Worm (Caenorhabditis elegans) whole organism, young adult: Measurements from ENCODE around the gene soc-1.

Source experiments
- D2030.7 ChIP-seq: fragments of 200-800 bp; sonication (Bioruptor generic); IDR thresholded peaks from 2 replicates; pipeline ENCODE4 v1.3.6; 2022; ENCODE audit warnings: missing genetic modification reagents, missing genetic modification characterization, missing compliant biosample characterization
- attf-6 ChIP-seq: fragments of 200-800 bp; sonication (Bioruptor generic); IDR thresholded peaks from 2 replicates; pipeline ENCODE4 v1.3.6; 2022; ENCODE audit warnings: missing genetic modification reagents, missing genetic modification characterization, missing compliant biosample characterization
- dox-1 ChIP-seq: fragments of 200-800 bp; sonication (Bioruptor generic); IDR thresholded peaks from 2 replicates; pipeline ENCODE4 v1.3.6; 2022; ENCODE audit warnings: missing genetic modification reagents, missing genetic modification characterization, missing compliant biosample characterization
- egl-18 ChIP-seq: fragments of 200-800 bp; sonication (Bioruptor generic); IDR thresholded peaks from 2 replicates; pipeline ENCODE4 v1.3.6; 2022; ENCODE audit warnings: missing genetic modification reagents, missing genetic modification characterization, missing compliant biosample characterization
- fkh-3 ChIP-seq: sonication (generic microtip); optimal IDR thresholded peaks from 2 replicates; lab custom pipeline; 2016; ENCODE audit warnings: mild to moderate bottlenecking, missing genetic modification characterization, missing compliant biosample characterization
- hrde-1 ChIP-seq: sonication (generic microtip); optimal IDR thresholded peaks from 2 replicates; lab custom pipeline; 2016; ENCODE audit warnings: missing genetic modification characterization, mild to moderate bottlenecking, missing compliant biosample characterization, moderate library complexity, missing genotype, missing genetic modification reagents, borderline replicate concordance
- mel-28 ChIP-seq: sonication (generic microtip); optimal IDR thresholded peaks from 2 replicates; lab custom pipeline; 2016; ENCODE audit warnings: borderline replicate concordance, mild to moderate bottlenecking, missing genetic modification characterization, missing compliant biosample characterization
- nfya-1 ChIP-seq: sonication (generic microtip); optimal IDR thresholded peaks from 2 replicates; lab custom pipeline; 2017; ENCODE audit warnings: antibody characterized with exemption, missing compliant biosample characterization, missing genetic modification characterization, borderline replicate concordance; ENCODE audit not compliant: insufficient read depth
- snpc-1.3 ChIP-seq: sonication (generic microtip); optimal IDR thresholded peaks from 2 replicates; lab custom pipeline; 2017; ENCODE audit warnings: missing genetic modification characterization, mild to moderate bottlenecking, missing compliant biosample characterization, antibody characterized with exemption, moderate library complexity, missing genotype, missing genetic modification reagents; ENCODE audit not compliant: insufficient read depth

DNA sequence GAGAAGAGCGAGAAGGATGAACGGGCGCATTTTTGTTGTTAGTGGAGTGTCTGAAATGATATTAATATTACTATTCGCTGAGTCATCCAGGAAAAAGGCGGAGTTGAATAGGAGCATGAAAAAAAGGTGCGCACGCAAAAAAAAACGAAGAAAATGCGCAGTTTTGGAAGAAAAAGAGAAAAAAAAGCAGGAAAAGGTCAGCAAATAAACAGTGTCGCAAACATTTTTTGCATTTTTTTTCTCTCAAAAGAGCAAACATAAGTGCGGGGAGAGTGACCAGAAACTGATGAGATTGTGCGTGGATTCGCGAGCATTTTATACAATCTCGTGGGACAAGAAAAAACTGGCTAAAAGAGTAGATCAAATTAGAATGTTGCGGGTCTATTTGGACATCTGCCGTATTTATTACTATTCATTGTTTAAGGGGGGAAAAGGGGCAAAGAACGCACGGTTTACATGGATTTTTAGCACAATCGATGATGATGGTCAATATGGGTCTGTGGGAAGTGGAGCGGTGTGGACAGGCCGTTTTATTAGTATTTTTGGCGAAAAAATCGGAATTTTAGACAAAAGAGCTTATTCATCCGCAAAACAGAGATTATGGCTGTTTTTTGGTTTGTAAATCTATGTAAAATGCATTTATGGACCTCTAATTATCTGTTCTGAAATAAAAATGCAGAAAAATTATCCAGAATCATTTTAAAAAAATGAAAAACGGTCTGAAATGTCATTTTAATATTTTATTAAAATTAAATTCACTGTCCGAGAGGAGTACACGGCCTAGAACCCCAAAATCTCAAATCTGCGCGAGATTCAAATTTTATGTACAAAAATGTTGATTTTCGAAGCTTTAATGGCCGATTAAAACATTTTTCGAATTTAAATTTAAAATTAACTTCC is 49.9 kb downstream of the soc-1 start, which contains the start of gene cpg-8:
- TF ChIP-seq attf-6 (GFP tag; lab: Robert Waterston, UW) (no peak), egl-18 (GFP tag; lab: Robert Waterston, UW) (no peak), snpc-1.3 (no peak), D2030.7 (GFP tag; lab: Robert Waterston, UW) (peak; percentile 36; the same call in 1 of the 2 replicates), hrde-1 (tag; lab: Kevin White, UChicago) (no peak), fkh-3 (no peak), nfya-1 (tag; lab: Kevin White, UChicago) (no peak), dox-1 (GFP tag; lab: Robert Waterston, UW) (no peak), mel-28 (no peak)
